Fruit fly (Drosophila melanogaster) Kc167 (cell line): Measurements from ENCODE around the gene CG43450.

Experiments used
- Myc ChIP-seq: fragments of >200 bp; optimal IDR thresholded peaks from 2 replicates; lab custom pipeline; 2017; ENCODE audit warnings: missing external identifiers
- Sin3A ChIP-seq: fragments of >200 bp; optimal IDR thresholded peaks from 2 replicates; lab custom pipeline; 2018; ENCODE audit warnings: missing external identifiers
- h ChIP-seq: fragments of >200 bp; optimal IDR thresholded peaks from 3 replicates; lab custom pipeline; 2018; ENCODE audit warnings: missing external identifiers
- insv ChIP-seq: fragments of >200 bp; optimal IDR thresholded peaks from 3 replicates; lab custom pipeline; 2018; ENCODE audit warnings: missing external identifiers
- psq ChIP-seq: fragments of >200 bp; optimal IDR thresholded peaks from 2 replicates; lab custom pipeline; 2017; ENCODE audit warnings: missing external identifiers
- ttk ChIP-seq: sonication (Bioruptor generic); optimal IDR thresholded peaks from 2 replicates; lab custom pipeline; 2017; ENCODE audit warnings: missing external identifiers

CG43450 gene

dm6 chr3R:12226239-12226638 lies 31.1 kb downstream of the CG43450 start, which contains the start of gene CG12256:
TSS of gene CG12256 (minus strand) at chr3R:12226339.
- no peak for TF ChIP-seq ttk (lab: Kevin White, UChicago)
- TF ChIP-seq psq, result no peak
- TF ChIP-seq Myc (lab: Kevin White, UChicago), result no peak
- no peak for TF ChIP-seq Sin3A (lab: Kevin White, UChicago)
- no peak for TF ChIP-seq insv (lab: Kevin White, UChicago)
- no peak for TF ChIP-seq h

dm6 chr3R:12229113-12229512 lies 34.0 kb downstream of the CG43450 start, which contains the start of gene CG3916:
TSS of gene CG3916 (plus strand) at chr3R:12229413.
- TF ChIP-seq h, result no peak
- TF ChIP-seq ttk (lab: Kevin White, UChicago), result no peak
- TF ChIP-seq Sin3A (lab: Kevin White, UChicago), result no peak
- TF ChIP-seq psq, result no peak
- TF ChIP-seq Myc (lab: Kevin White, UChicago), result no peak
- no peak for TF ChIP-seq insv (lab: Kevin White, UChicago)

- TF ChIP-seq ttk (lab: Kevin White, UChicago) (no peak), psq (no peak), Sin3A (lab: Kevin White, UChicago) (no peak), h (no peak)
Observed at dm6 chr3R:12232629-12233028, 37.5 kb downstream of the CG43450 start, which contains the start of gene Pglym87. TSS of gene Pglym87 (minus strand) at chr3R:12232729.

- TF ChIP-seq insv (lab: Kevin White, UChicago), result no peak
Observed at dm6 chr3R:12234584-12234983, 39.5 kb downstream of the CG43450 start, which contains the start of gene Cyp313a5. TSS of gene Cyp313a5 (minus strand) at chr3R:12234684.

DNA sequence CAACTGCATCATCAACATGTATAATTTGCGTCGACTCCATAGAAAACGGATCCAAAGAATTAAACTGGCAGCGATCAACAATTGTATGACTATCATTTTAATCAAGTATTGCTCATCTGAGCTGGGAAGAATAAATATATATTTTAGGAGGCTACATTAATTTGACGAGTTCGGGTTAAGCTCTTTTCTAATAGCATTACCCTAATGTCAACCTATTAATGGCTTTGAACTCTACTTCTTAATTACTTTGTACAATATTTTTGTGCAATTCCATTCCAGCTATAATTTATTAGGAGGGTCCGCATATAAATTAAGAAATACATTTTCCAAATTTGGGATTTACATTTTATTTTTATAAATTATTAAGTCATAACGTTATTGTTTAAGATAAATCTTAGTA lies 41.7 kb downstream of the CG43450 start, which contains the start of gene Cyp313a2:
Gene Cyp313a2 (minus strand): TSS at position 101 of the 400 bp plus-strand sequence.
- TF ChIP-seq insv (lab: Kevin White, UChicago) (no peak), psq (no peak), Sin3A (lab: Kevin White, UChicago) (no peak), Myc (lab: Kevin White, UChicago) (no peak), h (no peak), ttk (lab: Kevin White, UChicago) (no peak)

DNA sequence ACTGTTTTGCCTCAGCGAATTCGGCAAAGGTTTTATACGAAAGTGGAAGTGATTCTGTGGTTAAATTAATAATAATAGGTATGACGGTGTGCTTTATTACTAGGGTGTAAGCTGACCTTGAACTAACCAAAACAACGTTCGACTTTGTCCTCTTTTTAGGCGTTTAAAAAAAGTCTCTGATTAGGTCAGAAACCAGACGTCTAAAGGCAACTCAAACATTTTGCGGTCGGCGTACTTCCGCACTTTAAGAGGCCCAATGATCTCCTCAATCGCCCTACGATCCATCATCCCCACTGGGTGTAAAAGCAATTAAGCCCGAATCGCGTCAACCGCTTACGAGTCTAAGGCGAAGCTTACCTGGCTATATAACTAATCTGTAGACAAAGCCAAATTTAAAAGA lies 44.1 kb downstream of the CG43450 start, which contains the start of gene Cyp313a3:
Gene Cyp313a3 (minus strand): TSS at position 101 of the 400 bp plus-strand sequence.
- TF ChIP-seq h (no peak), ttk (lab: Kevin White, UChicago) (no peak), insv (lab: Kevin White, UChicago) (no peak), Myc (lab: Kevin White, UChicago) (no peak), psq (no peak), Sin3A (lab: Kevin White, UChicago) (no peak)

DNA sequence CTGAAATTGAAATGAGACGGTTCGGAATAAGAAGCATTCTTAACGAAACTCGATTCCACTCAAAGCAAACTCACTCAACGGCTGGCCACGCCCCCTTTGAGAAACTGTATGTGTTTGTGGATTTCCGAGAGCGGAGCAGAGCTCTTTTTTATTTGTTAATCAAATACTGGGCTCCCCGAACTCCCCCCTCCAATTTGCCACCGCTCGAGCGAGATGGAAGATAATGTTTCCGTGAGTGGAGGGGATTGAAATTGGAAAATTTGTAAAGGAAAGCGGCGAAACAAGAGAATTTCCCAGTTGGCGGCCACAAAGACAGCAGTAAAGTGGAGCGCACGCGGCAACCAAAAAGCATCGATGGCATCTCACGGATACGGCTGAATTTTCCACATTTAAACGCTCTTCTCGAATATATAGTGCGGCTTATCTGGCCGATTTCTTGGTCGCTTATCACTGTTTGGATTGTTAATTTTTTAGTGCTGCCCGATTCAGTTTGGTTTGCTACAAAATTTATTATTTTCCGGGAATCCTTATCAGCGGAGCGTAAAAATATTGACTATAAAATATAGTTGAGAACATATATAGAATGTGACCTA lies 49.5 kb downstream of the CG43450 start:
- TF ChIP-seq Sin3A (lab: Kevin White, UChicago) (no peak), insv (lab: Kevin White, UChicago) (no peak), ttk (lab: Kevin White, UChicago) (no peak), psq (no peak), Myc (lab: Kevin White, UChicago) (no peak), h (no peak)
